Worm (Caenorhabditis elegans) whole organism, L2 larva: ENCODE data around the gene pid-1.

Experiments
- C34F6.9 ChIP-seq: fragments of 150-350 bp; optimal IDR thresholded peaks from 2 replicates; lab custom pipeline; 2014; ENCODE audit warnings: missing biosample characterization, missing genetic modification characterization
- F13H6.1 ChIP-seq: sonication (generic microtip); optimal IDR thresholded peaks from 2 replicates; lab custom pipeline; 2016; ENCODE audit warnings: missing genetic modification characterization, missing compliant biosample characterization
- R02D3.7 ChIP-seq: fragments of 150-350 bp; optimal IDR thresholded peaks from 2 replicates; lab custom pipeline; 2014; ENCODE audit warnings: missing biosample characterization, missing genetic modification characterization
- Y55F3AM.14 ChIP-seq: fragments of 200-800 bp; sonication (Bioruptor generic); optimal IDR thresholded peaks from 2 replicates; lab custom pipeline; 2018; ENCODE audit warnings: mild to moderate bottlenecking, missing genetic modification characterization, missing compliant biosample characterization
- ZK546.5 ChIP-seq: sonication (generic microtip); optimal IDR thresholded peaks from 2 replicates; lab custom pipeline; 2017; ENCODE audit warnings: missing biosample characterization, missing genetic modification characterization
- alr-1 ChIP-seq: fragments of 150-350 bp; optimal IDR thresholded peaks from 2 replicates; lab custom pipeline; 2014; ENCODE audit warnings: missing biosample characterization, missing genetic modification characterization
- aly-2 ChIP-seq: fragments of 150-350 bp; optimal IDR thresholded peaks from 2 replicates; lab custom pipeline; 2014; ENCODE audit warnings: missing biosample characterization, missing genetic modification characterization
- ama-1 ChIP-seq: fragments of 150-350 bp; optimal IDR thresholded peaks from 2 replicates; lab custom pipeline; 2018; ENCODE audit warnings: inconsistent platforms
- blmp-1 ChIP-seq: sonication (generic microtip); optimal IDR thresholded peaks from 2 replicates; lab custom pipeline; 2017; ENCODE audit warnings: missing genetic modification characterization, mild to moderate bottlenecking, missing compliant biosample characterization, antibody characterized with exemption, moderate library complexity; ENCODE audit not compliant: insufficient read depth
- ceh-16 ChIP-seq: fragments of 150-350 bp; optimal IDR thresholded peaks from 2 replicates; lab custom pipeline; 2014; ENCODE audit warnings: missing biosample characterization, missing genetic modification characterization
- ceh-82 ChIP-seq: fragments of 150-350 bp; optimal IDR thresholded peaks from 2 replicates; lab custom pipeline; 2014; ENCODE audit warnings: missing biosample characterization, missing genetic modification characterization
- crh-2 ChIP-seq: sonication (generic microtip); optimal IDR thresholded peaks from 2 replicates; lab custom pipeline; 2017; ENCODE audit warnings: missing biosample characterization, missing genetic modification characterization
- dmd-4 ChIP-seq: sonication (generic microtip); optimal IDR thresholded peaks from 2 replicates; lab custom pipeline; 2017; ENCODE audit warnings: missing biosample characterization, missing genetic modification characterization
- egl-27 ChIP-seq: sonication (generic microtip); optimal IDR thresholded peaks from 3 replicates; lab custom pipeline; 2017; ENCODE audit warnings: missing biosample characterization, missing genetic modification reagents, missing genetic modification characterization
- elt-3 ChIP-seq: sonication (generic microtip); optimal IDR thresholded peaks from 2 replicates; lab custom pipeline; 2017; ENCODE audit warnings: missing biosample characterization, missing genetic modification characterization
- fos-1 ChIP-seq: fragments of 150-350 bp; optimal IDR thresholded peaks from 2 replicates; lab custom pipeline; 2014; ENCODE audit warnings: missing biosample characterization, missing genetic modification characterization
- gmeb-1 ChIP-seq: fragments of 150-350 bp; optimal IDR thresholded peaks from 2 replicates; lab custom pipeline; 2014; ENCODE audit warnings: missing biosample characterization, missing genetic modification characterization
- lin-39 ChIP-seq: fragments of 150-350 bp; optimal IDR thresholded peaks from 2 replicates; lab custom pipeline; 2014; ENCODE audit warnings: missing biosample characterization, missing genetic modification reagents, missing genetic modification characterization
- lsy-2 ChIP-seq, 2 experiments: fragments of 150-350 bp in 1 of 2; sonication (generic microtip) in 1 of 2; optimal IDR thresholded peaks; 2 replicates each; lab custom pipeline; 2014 to 2017; ENCODE audit warnings: missing biosample characterization in 2 of 2, missing genetic modification characterization in 2 of 2
- mab-5 ChIP-seq: fragments of 150-350 bp; optimal IDR thresholded peaks from 2 replicates; lab custom pipeline; 2014; ENCODE audit warnings: missing biosample characterization, missing genetic modification characterization
- nhr-11 ChIP-seq: fragments of 150-350 bp; optimal IDR thresholded peaks from 2 replicates; lab custom pipeline; 2014; ENCODE audit warnings: missing biosample characterization, missing genetic modification characterization
- nhr-129 ChIP-seq: fragments of 150-350 bp; optimal IDR thresholded peaks from 2 replicates; lab custom pipeline; 2014; ENCODE audit warnings: missing biosample characterization, missing genetic modification characterization
- nhr-21 ChIP-seq: fragments of 150-350 bp; optimal IDR thresholded peaks from 2 replicates; lab custom pipeline; 2014; ENCODE audit warnings: missing biosample characterization, missing genetic modification characterization
- nhr-23 ChIP-seq: fragments of 150-350 bp; optimal IDR thresholded peaks from 2 replicates; lab custom pipeline; 2014; ENCODE audit warnings: missing biosample characterization, missing genetic modification reagents, missing genetic modification characterization
- nhr-25 ChIP-seq: fragments of 150-350 bp; sonication (generic microtip); optimal IDR thresholded peaks from 3 replicates; lab custom pipeline; 2014; ENCODE audit warnings: missing biosample characterization, missing genetic modification characterization
- nhr-6 ChIP-seq: fragments of 150-350 bp; optimal IDR thresholded peaks from 2 replicates; lab custom pipeline; 2014; ENCODE audit warnings: missing biosample characterization, missing genetic modification characterization
- nhr-77 ChIP-seq: fragments of 150-350 bp; optimal IDR thresholded peaks from 2 replicates; lab custom pipeline; 2014; ENCODE audit warnings: missing biosample characterization, missing genetic modification characterization
- sem-4 ChIP-seq: fragments of 150-350 bp; optimal IDR thresholded peaks from 2 replicates; lab custom pipeline; 2014; ENCODE audit warnings: missing biosample characterization, missing genetic modification reagents, missing genetic modification characterization
- sma-3 ChIP-seq: sonication (generic microtip); optimal IDR thresholded peaks from 2 replicates; lab custom pipeline; 2016; ENCODE audit warnings: missing genetic modification reagents, missing genetic modification characterization, missing compliant biosample characterization
- sma-9 ChIP-seq, 2 experiments: fragments of 150-350 bp in 1 of 2; sonication (generic microtip) in 1 of 2; optimal IDR thresholded peaks; 2 replicates each; lab custom pipeline; 2014 to 2016; ENCODE audit warnings: missing genetic modification characterization in 2 of 2, mild to moderate bottlenecking in 1 of 2, missing biosample characterization in 1 of 2, missing compliant biosample characterization in 1 of 2, missing genetic modification reagents in 1 of 2, moderate library complexity in 1 of 2
- snpc-4 ChIP-seq: fragments of 150-350 bp; optimal IDR thresholded peaks from 2 replicates; lab custom pipeline; 2014; ENCODE audit warnings: missing biosample characterization, missing genetic modification characterization
- unc-55 ChIP-seq: fragments of 150-350 bp; sonication (generic microtip); optimal IDR thresholded peaks from 3 replicates; lab custom pipeline; 2014; ENCODE audit warnings: missing biosample characterization, missing genetic modification reagents, missing genetic modification characterization
- unc-62 ChIP-seq: fragments of 150-350 bp; optimal IDR thresholded peaks from 2 replicates; lab custom pipeline; 2014; ENCODE audit warnings: missing biosample characterization, missing genetic modification reagents, missing genetic modification characterization
- zag-1 ChIP-seq: fragments of 150-350 bp; optimal IDR thresholded peaks from 2 replicates; lab custom pipeline; 2014; ENCODE audit warnings: missing biosample characterization, missing genetic modification characterization
- ztf-1 ChIP-seq: fragments of 200-800 bp; sonication (Bioruptor generic); conservative IDR thresholded peaks from 2 replicates; pipeline ENCODE4 v1.3.6; 2022; ENCODE audit warnings: missing genetic modification characterization, missing compliant biosample characterization
- ztf-11 ChIP-seq: sonication (generic microtip); optimal IDR thresholded peaks from 2 replicates; lab custom pipeline; 2017; ENCODE audit warnings: missing biosample characterization, missing genetic modification characterization
- ztf-4 ChIP-seq: fragments of 150-350 bp; optimal IDR thresholded peaks from 2 replicates; lab custom pipeline; 2014; ENCODE audit warnings: missing biosample characterization, missing genetic modification characterization

pid-1 gene

ce11 chrII:7690384-7690783 lies at the start of gene pid-1:
Gene pid-1, minus strand, starts transcription at chrII:7690556.
- TF ChIP-seq snpc-4 (tag; lab: Kevin White, UChicago) (no peak), ceh-82 (tag; lab: Kevin White, UChicago) (no peak), blmp-1 (tag; lab: Kevin White, UChicago) (no peak), fos-1 (tag; lab: Kevin White, UChicago) (no peak), R02D3.7 (no peak), Y55F3AM.14 (GFP tag; lab: Kevin White, UChicago) (no peak), unc-55 (GFP tag; lab: Kevin White, UChicago) (no peak), ama-1 (no peak), ceh-16 (no peak), lsy-2 (tag; optimal IDR thresholded peaks at IDR 0.05; lab: Kevin White, UChicago) (no peak), zag-1 (tag; lab: Kevin White, UChicago) (no peak), gmeb-1 (tag; lab: Kevin White, UChicago) (no peak), mab-5 (tag; lab: Kevin White, UChicago) (no peak), alr-1 (no peak), lin-39 (no peak), ztf-4 (tag; lab: Kevin White, UChicago) (no peak)

- TF ChIP-seq nhr-23 (tag; lab: Kevin White, UChicago), result no peak
- no peak for TF ChIP-seq lsy-2 (tag; optimal IDR thresholded peaks at IDR 0.05; lab: Kevin White, UChicago)
- TF ChIP-seq nhr-11 (tag; lab: Kevin White, UChicago), result no peak
- TF ChIP-seq aly-2 (tag; lab: Kevin White, UChicago), result no peak
- no peak for TF ChIP-seq ceh-82 (tag; lab: Kevin White, UChicago)
- no peak for TF ChIP-seq lin-39
- no peak for TF ChIP-seq ZK546.5 (tag; lab: Kevin White, UChicago)
- TF ChIP-seq nhr-21 (tag; lab: Kevin White, UChicago), result no peak
- TF ChIP-seq elt-3 (tag; lab: Kevin White, UChicago), result no peak
- no peak for TF ChIP-seq Y55F3AM.14 (GFP tag; lab: Kevin White, UChicago)
- no peak for TF ChIP-seq gmeb-1 (tag; lab: Kevin White, UChicago)
- TF ChIP-seq ztf-1 (GFP tag; lab: Robert Waterston, UW), result no peak
- no peak for TF ChIP-seq nhr-77 (tag; lab: Kevin White, UChicago)
- TF ChIP-seq fos-1 (tag; lab: Kevin White, UChicago), result no peak
Measured at ce11 chrII:7736725-7737124, 46.4 kb upstream of the pid-1 start.

ce11 chrII:7724603-7725002 lies 34.2 kb upstream of the pid-1 start, which contains the start of gene cpna-2:
Gene cpna-2, plus strand, starts transcription at chrII:7724903.
- TF ChIP-seq crh-2 (no peak), alr-1 (no peak), Y55F3AM.14 (GFP tag; lab: Kevin White, UChicago) (no peak), lsy-2 (tag; optimal IDR thresholded peaks at IDR 0.05; lab: Kevin White, UChicago) (no peak), sem-4 (tag; lab: Kevin White, UChicago) (no peak), unc-62 (GFP tag; lab: Kevin White, UChicago) (no peak), nhr-77 (tag; lab: Kevin White, UChicago) (no peak), sma-3 (GFP tag; lab: Kevin White, UChicago) (no peak), nhr-6 (tag; lab: Kevin White, UChicago) (no peak), ztf-4 (tag; lab: Kevin White, UChicago) (no peak), egl-27 (tag; lab: Kevin White, UChicago) (no peak), ceh-82 (tag; lab: Kevin White, UChicago) (no peak), ztf-11 (tag; lab: Kevin White, UChicago) (no peak), zag-1 (tag; lab: Kevin White, UChicago) (no peak), ama-1 (no peak), C34F6.9 (no peak), nhr-129 (tag; lab: Kevin White, UChicago) (no peak), sma-9 (GFP tag; optimal IDR thresholded peaks at IDR 0.05; lab: Kevin White, UChicago) (no peak), sma-9 (tag; optimal IDR thresholded peaks at IDR 0.05; lab: Kevin White, UChicago) (no peak), mab-5 (tag; lab: Kevin White, UChicago) (no peak), elt-3 (tag; lab: Kevin White, UChicago) (no peak)

ce11 chrII:7722784-7723183 lies 32.4 kb upstream of the pid-1 start:
- TF ChIP-seq ZK546.5 (tag; lab: Kevin White, UChicago) (no peak), snpc-4 (tag; lab: Kevin White, UChicago) (no peak), dmd-4 (no peak), C34F6.9 (peak; percentile 10), nhr-25 (tag; lab: Kevin White, UChicago) (no peak), nhr-129 (tag; lab: Kevin White, UChicago) (peak; percentile 62), crh-2 (no peak), F13H6.1 (peak; percentile 77), sma-9 (GFP tag; optimal IDR thresholded peaks at IDR 0.05; lab: Kevin White, UChicago) (peak; percentile 0), sma-9 (tag; optimal IDR thresholded peaks at IDR 0.05; lab: Kevin White, UChicago) (no peak)
- TF ChIP-seq, all 48 proteins: peak for 4
